Fruit fly (Drosophila melanogaster) whole organism, prepupa: ENCODE results near the gene CG43897.

Experiments used
- CG10631 ChIP-seq: fragments of 200-800 bp; sonication (Bioruptor generic); optimal IDR thresholded peaks from 2 replicates; lab custom pipeline; 2016; ENCODE audit warnings: missing biosample characterization, missing genetic modification characterization
- CG31627 ChIP-seq: fragments of 200-800 bp; sonication (Bioruptor generic); optimal IDR thresholded peaks from 3 replicates; lab custom pipeline; 2016; ENCODE audit warnings: missing biosample characterization, missing genetic modification characterization
- CG34406 ChIP-seq: fragments of 200-800 bp; sonication (Bioruptor generic); optimal IDR thresholded peaks from 3 replicates; lab custom pipeline; 2016; ENCODE audit warnings: missing biosample characterization, missing genetic modification characterization
- CG6808 ChIP-seq: fragments of 200-800 bp; sonication (Bioruptor generic); optimal IDR thresholded peaks from 3 replicates; lab custom pipeline; 2017; ENCODE audit warnings: missing biosample characterization, missing genetic modification characterization, mild to moderate bottlenecking, moderate library complexity, missing genetic modification reagents
- CG9139 ChIP-seq: fragments of 200-800 bp; sonication (Bioruptor generic); optimal IDR thresholded peaks from 3 replicates; lab custom pipeline; 2017; ENCODE audit warnings: missing biosample characterization, mild to moderate bottlenecking, missing genetic modification characterization
- Lpt ChIP-seq: fragments of 200-800 bp; sonication (Bioruptor generic); optimal IDR thresholded peaks from 3 replicates; lab custom pipeline; 2016; ENCODE audit warnings: missing biosample characterization, missing genetic modification characterization
- esn ChIP-seq: fragments of 200-800 bp; sonication (Bioruptor generic); optimal IDR thresholded peaks from 2 replicates; lab custom pipeline; 2016; ENCODE audit warnings: missing biosample characterization, mild to moderate bottlenecking, missing genetic modification characterization, moderate library complexity
- fd85E ChIP-seq: fragments of 200-800 bp; sonication (Bioruptor generic); optimal IDR thresholded peaks from 3 replicates; lab custom pipeline; 2016; ENCODE audit warnings: missing biosample characterization, missing genetic modification characterization
- spab ChIP-seq: fragments of 200-800 bp; sonication (Bioruptor generic); optimal IDR thresholded peaks from 2 replicates; lab custom pipeline; 2017; ENCODE audit warnings: missing biosample characterization, mild to moderate bottlenecking, missing genetic modification characterization, missing genetic modification reagents
- svp ChIP-seq: fragments of 200-800 bp; sonication (Bioruptor generic); peaks from one replicate; lab custom pipeline; 2016; ENCODE audit warnings: missing biosample characterization, missing genetic modification characterization
- topi ChIP-seq: fragments of 200-800 bp; sonication (Bioruptor generic); optimal IDR thresholded peaks from 3 replicates; lab custom pipeline; 2016; ENCODE audit warnings: missing biosample characterization, missing genetic modification characterization

- TF ChIP-seq spab (GFP tag; lab: Kevin White, UChicago) (no peak), fd85E (GFP tag; lab: Kevin White, UChicago) (no peak), CG9139 (GFP tag; lab: Kevin White, UChicago) (no peak), Lpt (GFP tag; lab: Kevin White, UChicago) (no peak), svp (GFP tag; lab: Kevin White, UChicago) (no peak), CG10631 (GFP tag; lab: Kevin White, UChicago) (no peak), CG34406 (no peak), CG31627 (GFP tag; lab: Kevin White, UChicago) (no peak), esn (no peak), topi (GFP tag; lab: Kevin White, UChicago) (no peak), CG6808 (GFP tag; lab: Kevin White, UChicago) (no peak)
These were observed 28.4 kb downstream of the CG43897 start for dm6 chr3L:9842043-9842442.
